Worm (Caenorhabditis elegans) whole organism, L2 larva: Measurements from ENCODE around the gene gln-2.

Experiments used
- Y55F3AM.14 ChIP-seq: fragments of 200-800 bp; sonication (Bioruptor generic); optimal IDR thresholded peaks from 2 replicates; lab custom pipeline; 2018; ENCODE audit warnings: mild to moderate bottlenecking, missing genetic modification characterization, missing compliant biosample characterization
- dmd-4 ChIP-seq: sonication (generic microtip); optimal IDR thresholded peaks from 2 replicates; lab custom pipeline; 2017; ENCODE audit warnings: missing biosample characterization, missing genetic modification characterization
- lin-39 ChIP-seq: fragments of 150-350 bp; optimal IDR thresholded peaks from 2 replicates; lab custom pipeline; 2014; ENCODE audit warnings: missing biosample characterization, missing genetic modification reagents, missing genetic modification characterization
- nhr-12 ChIP-seq: fragments of 150-350 bp; optimal IDR thresholded peaks from 2 replicates; lab custom pipeline; 2014; ENCODE audit warnings: missing biosample characterization, missing genetic modification characterization
- nhr-237 ChIP-seq: fragments of 150-350 bp; optimal IDR thresholded peaks from 2 replicates; lab custom pipeline; 2014; ENCODE audit warnings: missing biosample characterization, missing genetic modification characterization
- unc-62 ChIP-seq: fragments of 150-350 bp; optimal IDR thresholded peaks from 2 replicates; lab custom pipeline; 2014; ENCODE audit warnings: missing biosample characterization, missing genetic modification reagents, missing genetic modification characterization

DNA sequence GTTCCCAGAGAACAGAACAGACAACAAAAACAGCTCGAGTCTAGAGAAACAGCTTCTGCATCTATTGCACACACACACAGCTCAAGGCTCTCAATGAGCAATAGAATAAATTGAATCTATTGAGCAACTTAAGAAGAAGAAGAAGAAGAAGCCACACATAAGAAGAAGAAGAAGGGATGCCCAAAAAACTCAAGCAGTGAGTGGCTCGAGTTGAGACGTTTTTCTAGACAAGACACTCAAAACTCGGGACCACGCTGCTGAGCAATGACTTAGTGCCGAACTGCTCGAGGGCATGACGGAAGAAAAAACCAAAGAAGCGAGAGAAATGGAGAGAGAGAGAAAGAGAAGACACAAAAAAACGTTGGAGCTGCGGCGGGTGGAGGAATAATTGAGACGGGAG is 39.3 kb downstream of the gln-2 start:
- TF ChIP-seq nhr-237 (tag; lab: Kevin White, UChicago) (no peak), unc-62 (GFP tag; lab: Kevin White, UChicago) (no peak), dmd-4 (tag; lab: Kevin White, UChicago) (no peak), Y55F3AM.14 (GFP tag; lab: Kevin White, UChicago) (no peak), nhr-12 (tag; lab: Kevin White, UChicago) (no peak), lin-39 (tag; lab: Kevin White, UChicago) (no peak)
